Fruit fly (Drosophila melanogaster): Measurements from ENCODE around the gene by.
A peak's percentile ranks its signal among the peaks of the same experiment; 100 is the strongest.

The by gene

DNA sequence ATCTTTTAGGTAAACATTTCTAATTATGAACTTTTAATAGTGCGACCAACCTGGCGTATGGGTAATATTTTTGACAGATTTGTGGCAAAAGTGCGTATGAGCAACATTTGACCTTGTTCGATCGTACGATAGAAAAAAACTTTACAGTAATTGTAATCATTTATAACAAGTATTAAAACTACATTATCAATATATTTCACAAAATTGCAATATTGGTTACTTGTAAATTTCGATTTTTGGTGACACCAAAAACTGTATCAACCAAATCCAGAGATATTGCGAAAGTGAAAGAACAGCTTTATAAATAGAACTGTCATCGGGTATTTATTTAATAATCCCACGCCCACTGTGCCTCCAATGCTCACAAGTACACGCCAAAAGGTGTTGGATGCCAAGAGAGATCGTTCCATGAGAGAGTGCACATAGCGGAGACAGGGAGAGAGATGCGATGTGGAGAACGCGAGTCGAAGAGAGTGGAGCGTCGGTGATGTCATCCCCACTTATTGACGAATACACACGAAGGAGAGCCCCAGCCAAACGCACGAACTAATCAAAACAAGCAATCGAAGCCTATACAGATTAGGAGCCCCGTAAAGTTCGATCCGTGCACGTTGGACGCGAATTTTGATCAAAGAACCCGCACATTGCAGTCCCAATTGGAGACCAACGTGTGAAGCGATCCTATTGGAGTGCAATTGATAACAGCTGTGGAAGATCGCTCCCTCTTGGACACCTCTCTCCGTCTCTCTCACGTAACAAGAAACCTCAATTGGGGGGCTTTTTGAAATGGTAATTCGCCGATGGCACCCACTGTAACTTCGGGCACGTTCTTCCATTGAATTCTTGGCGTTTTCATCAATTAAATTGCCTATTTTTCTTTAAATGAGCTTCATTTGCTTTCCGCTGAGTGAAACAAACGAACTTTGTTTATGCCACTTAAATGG lies 642 bp upstream of the by start (continued):
- TF ChIP-seq cad (GFP tag; optimal IDR thresholded peaks at IDR 0.05) (no peak), CG6689 (GFP tag; IDR thresholded peaks at IDR 0.05) (peak; percentile 94), CG8944 (GFP tag; optimal IDR thresholded peaks at IDR 0.05) (peak; percentile 82), B-H1 (GFP tag; IDR thresholded peaks at IDR 0.05) (peak; percentile 79), CG15011 (GFP tag; optimal IDR thresholded peaks at IDR 0.05) (peak; percentile 98), Antp (GFP tag; optimal IDR thresholded peaks at IDR 0.05) (peak; percentile 87), NfI (GFP tag; optimal IDR thresholded peaks at IDR 0.05) (peak; percentile 95), zfh2 (GFP tag; optimal IDR thresholded peaks at IDR 0.05) (peak; percentile 95), CG9609 (GFP tag; optimal IDR thresholded peaks at IDR 0.05) (peak; percentile 89), CG12942 (GFP tag; optimal IDR thresholded peaks at IDR 0.05) (peak; percentile 91), CoRest (tag; optimal IDR thresholded peaks at IDR 0.05) (peak; percentile 98), h (optimal IDR thresholded peaks at IDR 0.05) (no peak), bbx (GFP tag; IDR thresholded peaks at IDR 0.05; ENCODE audit: partially characterized antibody) (no peak; the same call in 1 of the 2 replicates), ken (GFP tag; IDR thresholded peaks at IDR 0.05) (peak; percentile 78), ab (GFP tag; optimal IDR thresholded peaks at IDR 0.05) (peak; percentile 14), jumu (GFP tag; optimal IDR thresholded peaks at IDR 0.05) (peak; percentile 94), CG18262 (tag; optimal IDR thresholded peaks at IDR 0.05) (peak; percentile 99), CG7357 (GFP tag; IDR thresholded peaks at IDR 0.05) (peak; percentile 85), CG9932 (GFP tag; IDR thresholded peaks at IDR 0.05) (peak; percentile 89), CG18599 (GFP tag; optimal IDR thresholded peaks at IDR 0.05) (peak; percentile 97), CG31388 (GFP tag; optimal IDR thresholded peaks at IDR 0.05) (peak; percentile 87), CG10321 (GFP tag; IDR thresholded peaks at IDR 0.05) (peak; percentile 43; the same call in 1 of the 2 replicates), CG8765 (GFP tag; IDR thresholded peaks at IDR 0.05) (peak; percentile 39; the same call in 1 of the 2 replicates), CG9215 (GFP tag; IDR thresholded peaks at IDR 0.05) (peak; percentile 92), maf-S (GFP tag; optimal IDR thresholded peaks at IDR 0.05) (peak; percentile 93), sima (GFP tag; optimal IDR thresholded peaks at IDR 0.05) (peak; percentile 78), CG2202 (tag; optimal IDR thresholded peaks at IDR 0.05) (peak; percentile 85), Rfx (GFP tag; IDR thresholded peaks at IDR 0.05) (peak; percentile 93), CG9817 (tag; optimal IDR thresholded peaks at IDR 0.05) (peak; percentile 91), C15 (GFP tag; IDR thresholded peaks at IDR 0.05) (peak; percentile 71; the same call in 2 of the 3 replicates), CG13624 (GFP tag; optimal IDR thresholded peaks at IDR 0.05) (peak; percentile 83), CG14965 (GFP tag; optimal IDR thresholded peaks at IDR 0.05; ENCODE audit: borderline replicate concordance) (no peak), CG1602 (GFP tag; optimal IDR thresholded peaks at IDR 0.05) (peak; percentile 94), Hmr (GFP tag; optimal IDR thresholded peaks at IDR 0.05) (peak; percentile 98), CG15514 (GFP tag; optimal IDR thresholded peaks at IDR 0.05) (peak; percentile 83), tup (GFP tag; optimal IDR thresholded peaks at IDR 0.05) (peak; percentile 65), Meics (GFP tag; optimal IDR thresholded peaks at IDR 0.05) (peak; percentile 98), Lhr (GFP tag; optimal IDR thresholded peaks at IDR 0.05) (peak; percentile 81), mirr (GFP tag; optimal IDR thresholded peaks at IDR 0.05) (peak; percentile 80), CG6813 (GFP tag; optimal IDR thresholded peaks at IDR 0.05) (peak; percentile 96), hkb (optimal IDR thresholded peaks at IDR 0.05) (no peak), hkb (GFP tag; IDR thresholded peaks at IDR 0.05) (peak; percentile 89), MESR4 (GFP tag; optimal IDR thresholded peaks at IDR 0.05) (peak; percentile 16), Dref (GFP tag; IDR thresholded peaks at IDR 0.05) (no peak), CG3995 (GFP tag; optimal IDR thresholded peaks at IDR 0.05) (peak; percentile 79), jing (GFP tag; optimal IDR thresholded peaks at IDR 0.05) (peak; percentile 92), GATAe (GFP tag; conservative IDR thresholded peaks at IDR 0.05) (0 out of 2 replicates have a peak, but pooled peaks have one; percentile 15), dati (GFP tag; IDR thresholded peaks at IDR 0.05) (peak; percentile 41; the same call in 1 of the 2 replicates), vvl (GFP tag; IDR thresholded peaks at IDR 0.05) (peak; percentile 88)
